Fruit fly (Drosophila melanogaster) whole organism, embryonic: Measurements from ENCODE around the gene CG34309.

Experiments
- CG10147 ChIP-seq: fragments of 200-800 bp; sonication (Bioruptor generic); optimal IDR thresholded peaks from 2 replicates; lab custom pipeline; 2019; ENCODE audit warnings: missing biosample characterization, mild to moderate bottlenecking, missing genetic modification characterization, moderate library complexity
- CG10462 ChIP-seq: fragments of 200-800 bp; sonication (Bioruptor generic); optimal IDR thresholded peaks from 2 replicates; lab custom pipeline; 2016; ENCODE audit warnings: missing biosample characterization, missing genetic modification characterization
- CG10959 ChIP-seq: fragments of 200-800 bp; sonication (Bioruptor generic); IDR thresholded peaks from 2 replicates; pipeline ENCODE4 v1.3.6; 2022; ENCODE audit warnings: missing biosample characterization, missing genetic modification characterization
- CG12155 ChIP-seq: fragments of 200-800 bp; sonication (Bioruptor generic); optimal IDR thresholded peaks from 3 replicates; lab custom pipeline; 2016; ENCODE audit warnings: missing biosample characterization, missing genetic modification characterization
- CG17361 ChIP-seq: fragments of 200-800 bp; sonication (Bioruptor generic); IDR thresholded peaks from 3 replicates; pipeline ENCODE4 v1.3.6; 2022; ENCODE audit warnings: missing biosample characterization, missing genetic modification characterization
- CG17829 ChIP-seq: fragments of 200-800 bp; optimal IDR thresholded peaks from 2 replicates; lab custom pipeline; 2019; ENCODE audit warnings: missing biosample characterization, mild to moderate bottlenecking, missing genetic modification characterization, moderate library complexity
- CG18476 ChIP-seq: fragments of 200-800 bp; sonication (Bioruptor generic); optimal IDR thresholded peaks from 2 replicates; lab custom pipeline; 2016; ENCODE audit warnings: missing biosample characterization, mild to moderate bottlenecking, missing genetic modification characterization
- CG2712 ChIP-seq: fragments of 200-800 bp; optimal IDR thresholded peaks from 3 replicates; lab custom pipeline; 2019; ENCODE audit warnings: missing biosample characterization, mild to moderate bottlenecking, missing genetic modification characterization, moderate library complexity
- CG30431 ChIP-seq: fragments of 200-800 bp; sonication (Bioruptor generic); optimal IDR thresholded peaks from 2 replicates; lab custom pipeline; 2017; ENCODE audit warnings: missing biosample characterization, missing genetic modification characterization
- CG5245 ChIP-seq: fragments of 200-800 bp; sonication (Bioruptor generic); optimal IDR thresholded peaks from 3 replicates; lab custom pipeline; 2016; ENCODE audit warnings: missing biosample characterization, missing genetic modification characterization
- CG6791 ChIP-seq: fragments of 200-800 bp; sonication (Bioruptor generic); IDR thresholded peaks from 3 replicates; pipeline ENCODE4 v1.3.6; 2022; ENCODE audit warnings: missing biosample characterization, missing genetic modification characterization; ENCODE audit not compliant: partially characterized antibody
- CG7372 ChIP-seq: fragments of 200-800 bp; sonication (Bioruptor generic); IDR thresholded peaks from 2 replicates; pipeline ENCODE4 v1.3.6; 2022; ENCODE audit warnings: missing biosample characterization, missing genetic modification characterization
- CG7745 ChIP-seq: fragments of 200-800 bp; sonication (Bioruptor generic); optimal IDR thresholded peaks from 2 replicates; lab custom pipeline; 2018; ENCODE audit warnings: missing biosample characterization, mild to moderate bottlenecking, missing genetic modification characterization, moderate library complexity
- CkIIα-i1 ChIP-seq: fragments of 200-800 bp; sonication (Bioruptor generic); IDR thresholded peaks from 2 replicates; pipeline ENCODE4 v1.3.6; 2022; ENCODE audit warnings: missing biosample characterization, missing genetic modification characterization
- Dfd ChIP-seq, 2 experiments: fragments of >200 bp; optimal IDR thresholded peaks; 2 replicates each; lab custom pipeline; 2017; ENCODE audit warnings: missing biosample characterization in 2 of 2, missing genetic modification characterization in 2 of 2
- Dip2 ChIP-seq: fragments of 200-800 bp; sonication (Bioruptor generic); IDR thresholded peaks from 2 replicates; pipeline ENCODE4 v1.3.6; 2022; ENCODE audit warnings: missing biosample characterization, missing genetic modification characterization
- Doc3 ChIP-seq: fragments of 200-800 bp; sonication (Bioruptor generic); IDR thresholded peaks from 3 replicates; pipeline ENCODE4 v1.3.6; 2022; ENCODE audit warnings: missing biosample characterization, missing genetic modification characterization; ENCODE audit not compliant: partially characterized antibody
- Ets97D ChIP-seq: fragments of 200-800 bp; sonication (Bioruptor generic); optimal IDR thresholded peaks from 3 replicates; lab custom pipeline; 2016; ENCODE audit warnings: missing biosample characterization, missing genetic modification characterization
- HLH3B ChIP-seq: fragments of 200-800 bp; sonication (Bioruptor generic); IDR thresholded peaks from 2 replicates; pipeline ENCODE4 v1.3.6; 2022; ENCODE audit warnings: missing biosample characterization, missing genetic modification characterization
- HLH4C ChIP-seq: fragments of 200-800 bp; sonication (Bioruptor generic); IDR thresholded peaks from 3 replicates; pipeline ENCODE4 v1.3.6; 2022; ENCODE audit warnings: missing biosample characterization, missing genetic modification characterization; ENCODE audit not compliant: partially characterized antibody
- MESR4 ChIP-seq: fragments of 200-800 bp; sonication (Bioruptor generic); optimal IDR thresholded peaks from 2 replicates; lab custom pipeline; 2018; ENCODE audit warnings: missing biosample characterization, mild to moderate bottlenecking, missing genetic modification characterization, moderate library complexity
- NfI ChIP-seq: fragments of 200-800 bp; sonication (Bioruptor generic); optimal IDR thresholded peaks from 3 replicates; lab custom pipeline; 2018; ENCODE audit warnings: missing biosample characterization, mild to moderate bottlenecking, missing genetic modification characterization, moderate library complexity
- Scr ChIP-seq: fragments of 200-800 bp; sonication (Bioruptor generic); IDR thresholded peaks from 2 replicates; pipeline ENCODE4 v1.3.6; 2022; ENCODE audit warnings: missing biosample characterization, missing genetic modification characterization; ENCODE audit not compliant: partially characterized antibody
- Trl ChIP-seq, 3 experiments: fragments of >200 bp in 2 of 3; fragments of 200-800 bp in 1 of 3; sonication (Bioruptor generic) in 1 of 3; optimal IDR thresholded peaks; 2 replicates in 1 of 3; 3 replicates in 2 of 3; lab custom pipeline; 2016 to 2017; ENCODE audit warnings: missing biosample characterization in 1 of 3, missing genetic modification characterization in 1 of 3
- ac ChIP-seq: fragments of 200-800 bp; sonication (Bioruptor generic); optimal IDR thresholded peaks from 3 replicates; lab custom pipeline; 2017; ENCODE audit warnings: missing biosample characterization, mild to moderate bottlenecking, missing genetic modification characterization
- ase ChIP-seq: fragments of 200-800 bp; sonication (Bioruptor generic); IDR thresholded peaks from 3 replicates; pipeline ENCODE4 v1.3.6; 2022; ENCODE audit warnings: missing biosample characterization, missing genetic modification characterization
- br ChIP-seq: fragments of >200 bp; optimal IDR thresholded peaks from 2 replicates; lab custom pipeline; 2017
- cad ChIP-seq: fragments of >200 bp; optimal IDR thresholded peaks from 2 replicates; lab custom pipeline; 2017; ENCODE audit warnings: missing biosample characterization, missing genetic modification characterization
- cato ChIP-seq: fragments of 200-800 bp; sonication (Bioruptor generic); optimal IDR thresholded peaks from 2 replicates; lab custom pipeline; 2016; ENCODE audit warnings: missing biosample characterization, missing genetic modification characterization, borderline replicate concordance
- ci ChIP-seq: fragments of 200-800 bp; sonication (Bioruptor generic); IDR thresholded peaks from 3 replicates; pipeline ENCODE4 v1.3.6; 2022; ENCODE audit warnings: missing biosample characterization, missing genetic modification characterization
- crc ChIP-seq: fragments of 200-800 bp; sonication (Bioruptor generic); optimal IDR thresholded peaks from 2 replicates; lab custom pipeline; 2016; ENCODE audit warnings: missing biosample characterization, missing genetic modification characterization
- cwo ChIP-seq: fragments of 200-800 bp; sonication (Bioruptor generic); optimal IDR thresholded peaks from 3 replicates; lab custom pipeline; 2017; ENCODE audit warnings: missing biosample characterization, missing genetic modification characterization, mild to moderate bottlenecking, moderate library complexity, missing genetic modification reagents
- fru ChIP-seq: fragments of >200 bp; optimal IDR thresholded peaks from 2 replicates; lab custom pipeline; 2017
- ftz-f1 ChIP-seq: fragments of 200-800 bp; sonication (Bioruptor generic); optimal IDR thresholded peaks from 2 replicates; lab custom pipeline; 2016; ENCODE audit warnings: missing biosample characterization, missing genetic modification characterization
- gce ChIP-seq: fragments of 200-800 bp; sonication (Bioruptor generic); IDR thresholded peaks from 3 replicates; pipeline ENCODE4 v1.3.6; 2022; ENCODE audit warnings: missing biosample characterization, missing genetic modification characterization
- gfzf ChIP-seq: fragments of 200-800 bp; sonication (Bioruptor generic); optimal IDR thresholded peaks from 2 replicates; lab custom pipeline; 2016; ENCODE audit warnings: missing biosample characterization, mild to moderate bottlenecking, missing genetic modification characterization, moderate library complexity
- gro ChIP-seq: fragments of 200-800 bp; sonication (Bioruptor generic); optimal IDR thresholded peaks from 2 replicates; lab custom pipeline; 2016; ENCODE audit warnings: missing biosample characterization, missing genetic modification characterization
- gsb-n ChIP-seq: fragments of 200-800 bp; sonication (Bioruptor generic); optimal IDR thresholded peaks from 3 replicates; lab custom pipeline; 2018; ENCODE audit warnings: missing biosample characterization, mild to moderate bottlenecking, missing genetic modification characterization
- gt ChIP-seq: fragments of 200-800 bp; sonication (Bioruptor generic); IDR thresholded peaks from 2 replicates; pipeline ENCODE4 v1.3.6; 2022; ENCODE audit warnings: missing biosample characterization, missing genetic modification characterization
- hbn ChIP-seq: fragments of 200-800 bp; sonication (Bioruptor generic); IDR thresholded peaks from 2 replicates; pipeline ENCODE4 v1.3.6; 2022; ENCODE audit warnings: missing biosample characterization, missing genetic modification characterization; ENCODE audit not compliant: partially characterized antibody
- jing ChIP-seq: fragments of 200-800 bp; sonication (Bioruptor generic); optimal IDR thresholded peaks from 2 replicates; lab custom pipeline; 2018; ENCODE audit warnings: missing biosample characterization, mild to moderate bottlenecking, missing genetic modification characterization
- kay ChIP-seq: fragments of 200-800 bp; sonication (Bioruptor generic); optimal IDR thresholded peaks from 2 replicates; lab custom pipeline; 2016; ENCODE audit warnings: missing biosample characterization, missing genetic modification characterization
- nerfin-2 ChIP-seq: fragments of 200-800 bp; sonication (Bioruptor generic); IDR thresholded peaks from 2 replicates; pipeline ENCODE4 v1.3.6; 2022; ENCODE audit warnings: missing biosample characterization, missing genetic modification characterization; ENCODE audit not compliant: partially characterized antibody
- oc ChIP-seq: fragments of 200-800 bp; sonication (Bioruptor generic); optimal IDR thresholded peaks from 2 replicates; lab custom pipeline; 2018; ENCODE audit warnings: missing biosample characterization, mild to moderate bottlenecking, missing genetic modification characterization, moderate library complexity
- pros ChIP-seq: fragments of 200-800 bp; sonication (Bioruptor generic); optimal IDR thresholded peaks from 3 replicates; lab custom pipeline; 2019; ENCODE audit warnings: missing biosample characterization, mild to moderate bottlenecking, missing genetic modification characterization, moderate library complexity
- scrt ChIP-seq: fragments of 200-800 bp; sonication (Bioruptor generic); optimal IDR thresholded peaks from 2 replicates; lab custom pipeline; 2018; ENCODE audit warnings: missing biosample characterization, mild to moderate bottlenecking, missing genetic modification characterization, moderate library complexity
- slou ChIP-seq: fragments of 200-800 bp; sonication (Bioruptor generic); optimal IDR thresholded peaks from 3 replicates; lab custom pipeline; 2016; ENCODE audit warnings: missing biosample characterization, missing genetic modification characterization
- zf30C ChIP-seq: fragments of 200-800 bp; sonication (Bioruptor generic); optimal IDR thresholded peaks from 3 replicates; lab custom pipeline; 2018; ENCODE audit warnings: missing biosample characterization, mild to moderate bottlenecking, missing genetic modification characterization

Gene CG34309

DNA sequence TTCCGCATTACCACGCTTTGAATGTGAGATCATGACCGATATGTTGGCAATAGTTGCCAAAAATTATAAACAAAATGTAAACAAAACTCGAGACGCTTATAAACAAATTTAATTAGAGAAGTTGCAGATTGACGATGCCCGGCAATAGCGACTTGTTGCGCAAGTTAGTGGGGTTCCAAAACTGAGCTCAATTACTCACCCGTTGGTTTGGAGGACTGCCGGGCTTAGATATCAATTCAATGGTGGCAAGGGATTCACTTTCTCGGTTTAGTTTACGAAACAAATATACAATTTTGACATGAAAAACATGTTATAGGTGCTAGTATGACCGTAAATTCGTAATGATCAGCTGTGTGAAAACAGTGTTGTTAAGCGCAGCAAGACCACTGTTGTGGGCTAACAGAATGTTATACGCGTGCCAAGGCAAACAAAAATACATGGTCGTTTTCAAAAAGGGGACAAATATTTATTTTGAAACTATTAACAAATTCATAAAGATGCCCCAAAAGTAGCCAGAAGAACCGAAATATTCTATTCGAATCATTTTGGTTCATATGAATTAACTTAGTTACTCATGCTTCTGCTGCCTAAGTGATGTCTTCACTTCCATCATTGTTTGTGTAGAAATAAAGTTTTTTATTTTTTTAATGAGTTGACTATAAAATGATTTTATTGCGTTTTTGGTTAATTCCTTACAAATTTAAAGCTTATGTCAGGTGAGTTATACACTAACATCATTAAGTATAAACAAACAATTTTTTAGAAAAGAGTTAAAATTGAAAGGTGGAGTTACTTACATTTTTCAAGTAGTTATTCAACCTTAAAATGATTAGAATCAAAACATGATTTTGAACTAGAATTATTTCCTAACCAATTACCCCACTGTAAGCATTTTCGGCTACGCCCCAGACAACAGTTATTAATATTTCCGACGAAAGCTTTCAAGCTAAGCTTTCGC lies 5.6 kb upstream of the CG34309 start, which contains the start of gene Elp6 (continued):
- TF ChIP-seq Dip2 (GFP tag; lab: Robert Waterston, UW) (0 out of 2 replicates have a peak, but pooled peaks have one; percentile 6), gro (GFP tag; lab: Kevin White, UChicago) (peak; percentile 44), ci (peak; percentile 6; the same call in 1 of the 3 replicates), CG10959 (GFP tag; lab: Robert Waterston, UW) (no peak), kay (peak; percentile 29), CG10462 (GFP tag; lab: Kevin White, UChicago) (no peak), cad (GFP tag; lab: Kevin White, UChicago) (no peak), CG10147 (GFP tag; lab: Kevin White, UChicago) (peak; percentile 77), ase (GFP tag; lab: Robert Waterston, UW) (peak; percentile 64), HLH3B (GFP tag; lab: Robert Waterston, UW) (peak; percentile 66), hbn (GFP tag; lab: Robert Waterston, UW) (no peak), pros (GFP tag; lab: Kevin White, UChicago) (no peak), cwo (peak; percentile 59), ac (GFP tag; lab: Kevin White, UChicago) (no peak), gce (GFP tag; lab: Robert Waterston, UW) (peak; percentile 39; the same call in 1 of the 3 replicates), CG6791 (GFP tag; lab: Robert Waterston, UW) (no peak), HLH4C (GFP tag; lab: Robert Waterston, UW) (no peak), cato (peak; percentile 55), nerfin-2 (GFP tag; lab: Robert Waterston, UW) (no peak), CG17829 (tag; lab: Kevin White, UChicago) (no peak), MESR4 (peak; percentile 23), oc (tag; lab: Kevin White, UChicago) (no peak), jing (peak; percentile 39), Ets97D (GFP tag; lab: Kevin White, UChicago) (peak; percentile 21), Trl (optimal IDR thresholded peaks at IDR 0.05; lab: Kevin White, UChicago) (no peak), Trl (GFP tag; optimal IDR thresholded peaks at IDR 0.05; lab: Kevin White, UChicago) (peak; percentile 53), Doc3 (no peak), CG7745 (no peak), gsb-n (tag; lab: Kevin White, UChicago) (no peak), CG18476 (peak; percentile 75), zf30C (no peak), Scr (GFP tag; lab: Robert Waterston, UW) (no peak), slou (GFP tag; lab: Kevin White, UChicago) (peak; percentile 3), NfI (GFP tag; lab: Kevin White, UChicago) (peak; percentile 48), gfzf (GFP tag; lab: Kevin White, UChicago) (peak; percentile 34), CG30431 (GFP tag; lab: Kevin White, UChicago) (peak; percentile 4), ftz-f1 (GFP tag; lab: Kevin White, UChicago) (no peak), CG12155 (GFP tag; lab: Kevin White, UChicago) (peak; percentile 32), CG7372 (GFP tag; lab: Robert Waterston, UW) (peak; percentile 52; the same call in 1 of the 2 replicates), scrt (GFP tag; lab: Kevin White, UChicago) (peak; percentile 68), CkIIα-i1 (GFP tag; lab: Robert Waterston, UW) (0 out of 2 replicates have a peak, but pooled peaks have one; percentile 10), br (lab: Kevin White, UChicago) (no peak), CG2712 (tag; lab: Kevin White, UChicago) (peak; percentile 47), Dfd (GFP tag; optimal IDR thresholded peaks at IDR 0.05; lab: Kevin White, UChicago) (no peak), gt (GFP tag; lab: Robert Waterston, UW) (no peak), CG17361 (GFP tag; lab: Robert Waterston, UW) (peak; percentile 90), crc (GFP tag; lab: Kevin White, UChicago) (peak; percentile 35), CG5245 (GFP tag; lab: Kevin White, UChicago) (peak; percentile 27), fru (lab: Kevin White, UChicago) (no peak)
